Worm (Caenorhabditis elegans): ENCODE data around the gene C32D5.12.

The C32D5.12 gene

ce11 chrII:6373361-6373760 lies 14.6 kb upstream of the C32D5.12 start:
- TF ChIP-seq F13H6.1 (tag; optimal IDR thresholded peaks at IDR 0.05) = no peak
- no peak for TF ChIP-seq nfya-1 (tag; optimal IDR thresholded peaks at IDR 0.05)
- TF ChIP-seq lim-6 (tag; optimal IDR thresholded peaks at IDR 0.05) = no peak
- TF ChIP-seq K09A11.1 (tag; optimal IDR thresholded peaks at IDR 0.05; ENCODE audit: insufficient read depth) = no peak
- no peak for TF ChIP-seq hlh-13 (GFP tag; optimal IDR thresholded peaks at IDR 0.05)
- no peak for TF ChIP-seq K02D7.2 (tag; optimal IDR thresholded peaks at IDR 0.05)
- TF ChIP-seq fkh-6 (tag; optimal IDR thresholded peaks at IDR 0.05) = no peak
- TF ChIP-seq ceh-34 (tag; optimal IDR thresholded peaks at IDR 0.05) = no peak
- TF ChIP-seq ceh-22 (tag; optimal IDR thresholded peaks at IDR 0.05) = no peak
- no peak for TF ChIP-seq ceh-2 (tag; optimal IDR thresholded peaks at IDR 0.05)

- TF ChIP-seq nhr-232 (tag; optimal IDR thresholded peaks at IDR 0.05) (no peak), elt-2 (tag; optimal IDR thresholded peaks at IDR 0.05) (no peak), pat-9 (tag; optimal IDR thresholded peaks at IDR 0.05) (no peak), Y22D7AL.16 (tag; optimal IDR thresholded peaks at IDR 0.05) (no peak), C08G9.2 (tag; optimal IDR thresholded peaks at IDR 0.05) (no peak), hlh-15 (tag; optimal IDR thresholded peaks at IDR 0.05) (no peak), madf-2 (tag; optimal IDR thresholded peaks at IDR 0.05) (no peak)
These were observed 12.2 kb upstream of the C32D5.12 start, which contains the start of gene lin-23 for ce11 chrII:6371003-6371402. TSS of gene lin-23 (plus strand) at chrII:6371303.

- TF ChIP-seq rnt-1 (tag; optimal IDR thresholded peaks at IDR 0.05) (peak; percentile 26), pros-1 (tag; optimal IDR thresholded peaks at IDR 0.05) (no peak), tbx-2 (tag; optimal IDR thresholded peaks at IDR 0.05) (peak; percentile 71), ceh-48 (tag; optimal IDR thresholded peaks at IDR 0.05) (peak; percentile 48), hlh-15 (tag; optimal IDR thresholded peaks at IDR 0.05) (no peak), ttx-3 (tag; optimal IDR thresholded peaks at IDR 0.05) (no peak), pax-1 (tag; optimal IDR thresholded peaks at IDR 0.05) (peak; percentile 79), dve-1 (tag; optimal IDR thresholded peaks at IDR 0.05) (peak; percentile 63), unc-3 (GFP tag; conservative IDR thresholded peaks at IDR 0.05) (no peak), unc-3 (tag; optimal IDR thresholded peaks at IDR 0.05) (no peak), unc-55 (GFP tag; optimal IDR thresholded peaks at IDR 0.05) (peak; percentile 86), unc-42 (tag; optimal IDR thresholded peaks at IDR 0.05) (peak; percentile 96), ets-4 (tag; optimal IDR thresholded peaks at IDR 0.05) (peak; percentile 52), T23F11.4 (GFP tag; optimal IDR thresholded peaks at IDR 0.05) (no peak), ceh-18 (tag; optimal IDR thresholded peaks at IDR 0.05) (peak; percentile 64), ceh-31 (tag; optimal IDR thresholded peaks at IDR 0.05) (peak; percentile 78), pqm-1 (tag; optimal IDR thresholded peaks at IDR 0.05) (no peak), ceh-2 (tag; optimal IDR thresholded peaks at IDR 0.05) (no peak), ceh-30 (tag; optimal IDR thresholded peaks at IDR 0.05) (no peak), ref-2 (tag; optimal IDR thresholded peaks at IDR 0.05) (peak; percentile 40), nfya-1 (tag; optimal IDR thresholded peaks at IDR 0.05) (peak; percentile 75), eyg-1 (tag; optimal IDR thresholded peaks at IDR 0.05) (peak; percentile 0), mec-3 (tag; optimal IDR thresholded peaks at IDR 0.05; ENCODE audit: borderline replicate concordance) (no peak), zip-5 (tag; optimal IDR thresholded peaks at IDR 0.05) (no peak), hlh-30 (tag; optimal IDR thresholded peaks at IDR 0.05; ENCODE audit: insufficient read depth) (peak; percentile 98)
These were observed 11.3 kb upstream of the C32D5.12 start for ce11 chrII:6370110-6370509.

- no peak for TF ChIP-seq ref-2 (tag; optimal IDR thresholded peaks at IDR 0.05)
- no peak for TF ChIP-seq sox-2 (GFP tag; IDR thresholded peaks at IDR 0.05)
- TF ChIP-seq pag-3 (tag; optimal IDR thresholded peaks at IDR 0.05; ENCODE audit: borderline replicate concordance) = no peak
- TF ChIP-seq hlh-13 (GFP tag; optimal IDR thresholded peaks at IDR 0.05) = no peak
- no peak for TF ChIP-seq ceh-31 (tag; optimal IDR thresholded peaks at IDR 0.05)
- no peak for TF ChIP-seq mec-3 (tag; optimal IDR thresholded peaks at IDR 0.05; ENCODE audit: borderline replicate concordance)
- no peak for TF ChIP-seq nhr-232 (tag; optimal IDR thresholded peaks at IDR 0.05)
- no peak for TF ChIP-seq gmeb-2 (tag; optimal IDR thresholded peaks at IDR 0.05)
These were observed 7.9 kb upstream of the C32D5.12 start, which contains the start of gene ctsa-4.1 for ce11 chrII:6366696-6367095. TSS of gene ctsa-4.1 (plus strand) at chrII:6366996.
